Worm (Caenorhabditis elegans) whole organism, L1 larva: ENCODE results near the gene popl-1.

ENCODE experiments used
- C04F5.9 ChIP-seq: sonication (generic microtip); optimal IDR thresholded peaks from 2 replicates; lab custom pipeline; 2016; ENCODE audit warnings: missing genetic modification characterization, missing compliant biosample characterization
- C16A3.4 ChIP-seq: fragments of 150-350 bp; optimal IDR thresholded peaks from 2 replicates; lab custom pipeline; 2014; ENCODE audit warnings: missing biosample characterization, missing genetic modification characterization
- C34B4.2 ChIP-seq: sonication (generic microtip); optimal IDR thresholded peaks from 2 replicates; lab custom pipeline; 2017; ENCODE audit warnings: mild to moderate bottlenecking, missing genetic modification characterization, missing compliant biosample characterization
- F16B12.6 ChIP-seq: fragments of 150-350 bp; optimal IDR thresholded peaks from 2 replicates; lab custom pipeline; 2014; ENCODE audit warnings: missing biosample characterization, missing genetic modification characterization
- aha-1 ChIP-seq: fragments of 150-350 bp; optimal IDR thresholded peaks from 2 replicates; lab custom pipeline; 2014; ENCODE audit warnings: missing biosample characterization, missing genetic modification characterization
- alr-1 ChIP-seq: fragments of 200-800 bp; sonication (Bioruptor generic); optimal IDR thresholded peaks from 2 replicates; lab custom pipeline; 2018; ENCODE audit warnings: borderline replicate concordance, mild to moderate bottlenecking, missing genetic modification characterization, missing compliant biosample characterization
- aly-2 ChIP-seq: fragments of 150-350 bp; optimal IDR thresholded peaks from 2 replicates; lab custom pipeline; 2014; ENCODE audit warnings: missing biosample characterization, missing genetic modification characterization
- ceh-63 ChIP-seq: fragments of 200-800 bp; sonication (Bioruptor generic); optimal IDR thresholded peaks from 2 replicates; lab custom pipeline; 2018; ENCODE audit warnings: mild to moderate bottlenecking, missing genetic modification characterization, missing compliant biosample characterization
- ceh-82 ChIP-seq, 3 experiments: fragments of 150-350 bp in 1 of 3; sonication (generic microtip) in 2 of 3; optimal IDR thresholded peaks; 2 replicates each; lab custom pipeline; 2014 to 2017; ENCODE audit warnings: missing biosample characterization in 3 of 3, missing genetic modification characterization in 3 of 3
- ces-1 ChIP-seq: fragments of 150-350 bp; optimal IDR thresholded peaks from 2 replicates; lab custom pipeline; 2014; ENCODE audit warnings: missing biosample characterization, missing genetic modification reagents, missing genetic modification characterization
- dpl-1 ChIP-seq, 3 experiments: fragments of 150-350 bp in 2 of 3; sonication (generic microtip) in 1 of 3; optimal IDR thresholded peaks; 2 replicates each; lab custom pipeline; 2014 to 2017; ENCODE audit warnings: missing biosample characterization in 3 of 3, missing genetic modification characterization in 3 of 3, missing genetic modification reagents in 3 of 3
- egl-13 ChIP-seq: sonication (generic microtip); optimal IDR thresholded peaks from 2 replicates; lab custom pipeline; 2016; ENCODE audit warnings: missing genotype, missing genetic modification reagents, missing genetic modification characterization, missing compliant biosample characterization
- elt-3 ChIP-seq, 6 experiments: fragments of 150-350 bp in 1 of 6; sonication (generic microtip); optimal IDR thresholded peaks; 2 replicates each; lab custom pipeline; 2017 to 2018; ENCODE audit warnings: missing biosample characterization in 6 of 6, missing genetic modification characterization in 6 of 6, inconsistent platforms in 1 of 6
- ets-5 ChIP-seq: fragments of 200-800 bp; sonication (Bioruptor generic); IDR thresholded peaks from 2 replicates; pipeline ENCODE4 v1.3.6; 2022; ENCODE audit warnings: missing genetic modification characterization, missing compliant biosample characterization
- fkh-4 ChIP-seq: sonication (generic microtip); optimal IDR thresholded peaks from 2 replicates; lab custom pipeline; 2016; ENCODE audit warnings: missing compliant biosample characterization, missing genetic modification characterization, borderline replicate concordance
- fkh-8 ChIP-seq: sonication (generic microtip); optimal IDR thresholded peaks from 2 replicates; lab custom pipeline; 2016; ENCODE audit warnings: mild to moderate bottlenecking, missing genetic modification characterization, missing compliant biosample characterization
- fos-1 ChIP-seq: fragments of 150-350 bp; optimal IDR thresholded peaks from 2 replicates; lab custom pipeline; 2014; ENCODE audit warnings: missing biosample characterization, missing genetic modification characterization
- grh-1 ChIP-seq: fragments of 200-800 bp; sonication (Bioruptor generic); IDR thresholded peaks from 2 replicates; pipeline ENCODE4 v1.3.6; 2022; ENCODE audit warnings: missing genetic modification reagents, missing genetic modification characterization, missing compliant biosample characterization
- hlh-17 ChIP-seq: fragments of 200-800 bp; sonication (Bioruptor generic); optimal IDR thresholded peaks from 2 replicates; lab custom pipeline; 2018; ENCODE audit warnings: missing genetic modification characterization, mild to moderate bottlenecking, missing compliant biosample characterization, moderate library complexity, borderline replicate concordance
- hlh-4 ChIP-seq: sonication (generic microtip); optimal IDR thresholded peaks from 2 replicates; lab custom pipeline; 2016; ENCODE audit warnings: mild to moderate bottlenecking, missing genetic modification characterization, missing compliant biosample characterization
- irx-1 ChIP-seq: sonication (generic microtip); optimal IDR thresholded peaks from 2 replicates; lab custom pipeline; 2016; ENCODE audit warnings: missing genetic modification characterization, missing compliant biosample characterization
- jun-1 ChIP-seq: fragments of 150-350 bp; optimal IDR thresholded peaks from 2 replicates; lab custom pipeline; 2014; ENCODE audit warnings: missing biosample characterization, missing genetic modification reagents, missing genetic modification characterization
- lin-13 ChIP-seq: fragments of 150-350 bp; optimal IDR thresholded peaks from 2 replicates; lab custom pipeline; 2014; ENCODE audit warnings: missing biosample characterization, missing genetic modification reagents, missing genetic modification characterization
- lin-14 ChIP-seq: fragments of 200-800 bp; sonication (Bioruptor generic); optimal IDR thresholded peaks from 2 replicates; lab custom pipeline; 2018; ENCODE audit warnings: mild to moderate bottlenecking, missing genetic modification characterization, moderate library complexity, missing compliant biosample characterization
- lin-35 ChIP-seq, 2 experiments: fragments of 150-350 bp; optimal IDR thresholded peaks; 2 replicates each; lab custom pipeline; 2014; ENCODE audit warnings: missing biosample characterization in 2 of 2, missing genetic modification characterization in 2 of 2, missing genetic modification reagents in 2 of 2
- lir-3 ChIP-seq: sonication (generic microtip); optimal IDR thresholded peaks from 2 replicates; lab custom pipeline; 2016; ENCODE audit warnings: mild to moderate bottlenecking, missing genetic modification characterization, moderate library complexity, missing compliant biosample characterization; ENCODE audit not compliant: poor library complexity
- lsy-2 ChIP-seq, 2 experiments: fragments of 150-350 bp; optimal IDR thresholded peaks; 2 replicates each; lab custom pipeline; 2014; ENCODE audit warnings: missing biosample characterization in 2 of 2, missing genetic modification characterization in 2 of 2
- mdl-1 ChIP-seq, 2 experiments: fragments of 150-350 bp; optimal IDR thresholded peaks; 2 replicates each; lab custom pipeline; 2014 to 2017; ENCODE audit warnings: missing biosample characterization in 2 of 2, missing genetic modification characterization in 2 of 2, inconsistent platforms in 1 of 2
- mef-2 ChIP-seq: fragments of 150-350 bp; optimal IDR thresholded peaks from 2 replicates; lab custom pipeline; 2014; ENCODE audit warnings: missing biosample characterization, missing genetic modification characterization
- nhr-11 ChIP-seq: fragments of 150-350 bp; optimal IDR thresholded peaks from 2 replicates; lab custom pipeline; 2014; ENCODE audit warnings: missing biosample characterization, missing genetic modification characterization
- nhr-12 ChIP-seq: sonication (generic microtip); optimal IDR thresholded peaks from 2 replicates; lab custom pipeline; 2017; ENCODE audit warnings: missing biosample characterization, missing genetic modification characterization
- nhr-19 ChIP-seq: fragments of 200-800 bp; sonication (Bioruptor generic); conservative IDR thresholded peaks from 2 replicates; pipeline ENCODE4 v1.3.6; 2022; ENCODE audit warnings: missing genetic modification characterization, missing compliant biosample characterization
- nhr-20 ChIP-seq: sonication (generic microtip); optimal IDR thresholded peaks from 2 replicates; lab custom pipeline; 2016; ENCODE audit warnings: mild to moderate bottlenecking, missing genetic modification characterization, missing compliant biosample characterization
- nhr-28 ChIP-seq: fragments of 150-350 bp; optimal IDR thresholded peaks from 2 replicates; lab custom pipeline; 2014; ENCODE audit warnings: missing biosample characterization, missing genetic modification characterization
- nhr-47 ChIP-seq: sonication (generic microtip); optimal IDR thresholded peaks from 2 replicates; lab custom pipeline; 2016; ENCODE audit warnings: mild to moderate bottlenecking, missing genetic modification characterization, moderate library complexity, missing compliant biosample characterization
- nhr-77 ChIP-seq: fragments of 150-350 bp; optimal IDR thresholded peaks from 2 replicates; lab custom pipeline; 2014; ENCODE audit warnings: missing biosample characterization, missing genetic modification characterization
- nhr-84 ChIP-seq: sonication (generic microtip); optimal IDR thresholded peaks from 2 replicates; lab custom pipeline; 2017; ENCODE audit warnings: missing biosample characterization, missing genetic modification characterization
- nhr-85 ChIP-seq: sonication (generic microtip); peaks from one replicate; lab custom pipeline; 2016; ENCODE audit warnings: missing genetic modification characterization, inconsistent platforms, missing compliant biosample characterization
- pag-3 ChIP-seq: sonication (generic microtip); optimal IDR thresholded peaks from 2 replicates; lab custom pipeline; 2017; ENCODE audit warnings: missing genetic modification characterization, mild to moderate bottlenecking, missing compliant biosample characterization, antibody characterized with exemption, borderline replicate concordance; ENCODE audit not compliant: insufficient read depth
- pqm-1 ChIP-seq: sonication (generic microtip); optimal IDR thresholded peaks from 3 replicates; lab custom pipeline; 2017; ENCODE audit warnings: missing biosample characterization, missing genetic modification characterization
- rnt-1 ChIP-seq: sonication (generic microtip); optimal IDR thresholded peaks from 2 replicates; lab custom pipeline; 2016; ENCODE audit warnings: mild to moderate bottlenecking, missing genetic modification characterization, moderate library complexity, missing compliant biosample characterization
- skn-1 ChIP-seq: fragments of 150-350 bp; optimal IDR thresholded peaks from 2 replicates; lab custom pipeline; 2014; ENCODE audit warnings: missing biosample characterization, missing genetic modification characterization
- snpc-4 ChIP-seq: fragments of 150-350 bp; optimal IDR thresholded peaks from 2 replicates; lab custom pipeline; 2014; ENCODE audit warnings: missing biosample characterization, missing genetic modification characterization
- snu-23 ChIP-seq: sonication (generic microtip); optimal IDR thresholded peaks from 2 replicates; lab custom pipeline; 2016; ENCODE audit warnings: missing genetic modification characterization, missing compliant biosample characterization
- tbx-2 ChIP-seq: sonication (generic microtip); optimal IDR thresholded peaks from 2 replicates; lab custom pipeline; 2016; ENCODE audit warnings: missing genetic modification characterization, missing compliant biosample characterization
- tlp-1 ChIP-seq: fragments of 150-350 bp; optimal IDR thresholded peaks from 2 replicates; lab custom pipeline; 2014; ENCODE audit warnings: missing biosample characterization, missing genetic modification characterization
- unc-130 ChIP-seq: fragments of 150-350 bp; optimal IDR thresholded peaks from 2 replicates; lab custom pipeline; 2017; ENCODE audit warnings: missing biosample characterization, missing genetic modification characterization, inconsistent platforms
- unc-30 ChIP-seq: sonication (generic microtip); optimal IDR thresholded peaks from 2 replicates; lab custom pipeline; 2017; ENCODE audit warnings: missing biosample characterization, missing genetic modification characterization
- unc-98 ChIP-seq: fragments of 200-800 bp; sonication (Bioruptor generic); IDR thresholded peaks from 2 replicates; pipeline ENCODE4 v1.3.6; 2022; ENCODE audit warnings: missing genetic modification characterization, missing compliant biosample characterization
- zag-1 ChIP-seq: fragments of 150-350 bp; optimal IDR thresholded peaks from 2 replicates; lab custom pipeline; 2014; ENCODE audit warnings: missing biosample characterization, missing genetic modification characterization
- zip-4 ChIP-seq: fragments of 200-800 bp; sonication (Bioruptor generic); optimal IDR thresholded peaks from 2 replicates; lab custom pipeline; 2018; ENCODE audit warnings: mild to moderate bottlenecking, missing genetic modification characterization, moderate library complexity, missing compliant biosample characterization
- ztf-11 ChIP-seq, 2 experiments: sonication (generic microtip); optimal IDR thresholded peaks; 2 replicates each; lab custom pipeline; 2016 to 2017; ENCODE audit warnings: missing genetic modification characterization in 2 of 2, missing biosample characterization in 1 of 2, missing compliant biosample characterization in 1 of 2
- ztf-4 ChIP-seq: fragments of 150-350 bp; optimal IDR thresholded peaks from 2 replicates; lab custom pipeline; 2014; ENCODE audit warnings: missing biosample characterization, missing genetic modification characterization

Gene popl-1

ce11 chrIII:6420995-6421404 is 9.7 kb downstream of the popl-1 start (continued):
- peak; percentile 31 for TF ChIP-seq F16B12.6 (tag; lab: Kevin White, UChicago)
- TF ChIP-seq rnt-1 = peak; percentile 92
- TF ChIP-seq lsy-2 (tag; optimal IDR thresholded peaks at IDR 0.05; lab: Kevin White, UChicago) = peak; percentile 81 to 88
- peak in 3 of 6 experiments; percentile 20 to 85 (median 78) for TF ChIP-seq elt-3 (tag; optimal IDR thresholded peaks at IDR 0.05; lab: Kevin White, UChicago)
- no peak for TF ChIP-seq ces-1 (GFP tag; lab: Kevin White, UChicago)
- TF ChIP-seq mdl-1 (tag; optimal IDR thresholded peaks at IDR 0.05; lab: Kevin White, UChicago) = peak; percentile 68 to 98
- no peak for TF ChIP-seq hlh-17 (GFP tag; lab: Kevin White, UChicago)
- TF ChIP-seq tbx-2 (tag; lab: Kevin White, UChicago) = peak; percentile 96
- no peak for TF ChIP-seq unc-30
- TF ChIP-seq hlh-4 = peak; percentile 23
- TF ChIP-seq mef-2 (tag; lab: Kevin White, UChicago) = peak; percentile 69
- TF ChIP-seq ztf-4 (tag; lab: Kevin White, UChicago) = peak; percentile 89
- peak; percentile 87 for TF ChIP-seq egl-13
- peak; percentile 59 to 72 (median 69) for TF ChIP-seq dpl-1 (GFP tag; optimal IDR thresholded peaks at IDR 0.05; lab: Kevin White, UChicago)
- no peak for TF ChIP-seq alr-1 (tag; lab: Kevin White, UChicago)
- no peak for TF ChIP-seq C16A3.4 (tag; lab: Kevin White, UChicago)
- TF ChIP-seq grh-1 (GFP tag; lab: Robert Waterston, UW) = peak; percentile 92
- TF ChIP-seq ztf-11 (tag; optimal IDR thresholded peaks at IDR 0.05; lab: Kevin White, UChicago) = peak in 1 of 2 experiments; percentile 89
- no peak for TF ChIP-seq zag-1 (tag; lab: Kevin White, UChicago)
- peak; percentile 73 for TF ChIP-seq snpc-4 (tag; lab: Kevin White, UChicago)
- peak; percentile 77 for TF ChIP-seq zip-4 (GFP tag; lab: Kevin White, UChicago)
- TF ChIP-seq unc-130 (tag; lab: Kevin White, UChicago) = peak; percentile 83
- peak; percentile 63 for TF ChIP-seq lin-13 (GFP tag; lab: Kevin White, UChicago)
- TF ChIP-seq fkh-4 = peak; percentile 77
- peak; percentile 97 for TF ChIP-seq nhr-47 (tag; lab: Kevin White, UChicago)
- peak; percentile 60 for TF ChIP-seq fos-1 (tag; lab: Kevin White, UChicago)
- TF ChIP-seq nhr-19 (GFP tag; lab: Robert Waterston, UW) = peak; percentile 96
- no peak for TF ChIP-seq nhr-84 (tag; lab: Kevin White, UChicago)
- TF ChIP-seq C04F5.9 (tag; lab: Kevin White, UChicago) = peak; percentile 76
- peak; percentile 59 for TF ChIP-seq aha-1 (tag; lab: Kevin White, UChicago)
- TF ChIP-seq ceh-63 (GFP tag; lab: Kevin White, UChicago) = no peak
- TF ChIP-seq nhr-77 (tag; lab: Kevin White, UChicago) = peak; percentile 60
- TF ChIP-seq ceh-82 (tag; optimal IDR thresholded peaks at IDR 0.05; lab: Kevin White, UChicago) = peak; percentile 72 to 87 (median 81)
- peak; percentile 99 for TF ChIP-seq nhr-85 (tag; lab: Kevin White, UChicago)
- peak; percentile 69 for TF ChIP-seq aly-2 (tag; lab: Kevin White, UChicago)
- no peak for TF ChIP-seq ets-5 (GFP tag; lab: Robert Waterston, UW)
- peak; percentile 85 for TF ChIP-seq nhr-11 (tag; lab: Kevin White, UChicago)
- no peak for TF ChIP-seq pag-3 (tag; lab: Kevin White, UChicago)
- TF ChIP-seq unc-98 (GFP tag; lab: Robert Waterston, UW) = peak; percentile 85
- TF ChIP-seq nhr-28 (tag; lab: Kevin White, UChicago) = no peak
- peak; percentile 76 for TF ChIP-seq lir-3 (tag; lab: Kevin White, UChicago)
- peak; percentile 87 for TF ChIP-seq irx-1
- TF ChIP-seq lin-35 (GFP tag; optimal IDR thresholded peaks at IDR 0.05; lab: Kevin White, UChicago) = peak; percentile 76 to 81
- peak; percentile 83 for TF ChIP-seq skn-1
- peak; percentile 95 for TF ChIP-seq snu-23 (GFP tag; lab: Kevin White, UChicago)
- no peak for TF ChIP-seq pqm-1 (tag; lab: Kevin White, UChicago)
- no peak for TF ChIP-seq nhr-12 (tag; lab: Kevin White, UChicago)
- peak; percentile 92 for TF ChIP-seq fkh-8 (tag; lab: Kevin White, UChicago)
- peak; percentile 53 for TF ChIP-seq C34B4.2
- peak; percentile 98 for TF ChIP-seq lin-14 (GFP tag; lab: Kevin White, UChicago)
- TF ChIP-seq jun-1 (tag; lab: Kevin White, UChicago) = peak; percentile 90
- TF ChIP-seq tlp-1 = no peak
- TF ChIP-seq nhr-20 (tag; lab: Kevin White, UChicago) = peak; percentile 98
